Worm (Caenorhabditis elegans) whole organism, midembryonic: ENCODE measurements around the gene frpr-10.

ENCODE experiments used
- T22C8.4 ChIP-seq: fragments of 200-800 bp; sonication (Bioruptor generic); IDR thresholded peaks from 2 replicates; pipeline ENCODE4 v1.3.6; 2022; ENCODE audit warnings: missing genetic modification characterization, missing compliant biosample characterization
- flt-1 ChIP-seq: fragments of 200-800 bp; sonication (Bioruptor generic); IDR thresholded peaks from 2 replicates; pipeline ENCODE4 v1.3.6; 2022; ENCODE audit warnings: missing genetic modification characterization, missing compliant biosample characterization
- ref-1 ChIP-seq: fragments of 200-800 bp; sonication (Bioruptor generic); conservative IDR thresholded peaks from 2 replicates; pipeline ENCODE4 v1.3.6; 2022; ENCODE audit warnings: missing genetic modification reagents, missing genetic modification characterization, missing compliant biosample characterization
- tab-1 ChIP-seq: fragments of 200-800 bp; sonication (Bioruptor generic); IDR thresholded peaks from 2 replicates; pipeline ENCODE4 v1.3.6; 2022; ENCODE audit warnings: missing genetic modification characterization, missing compliant biosample characterization
- ztf-29 ChIP-seq: fragments of 200-800 bp; sonication (Bioruptor generic); IDR thresholded peaks from 2 replicates; pipeline ENCODE4 v1.3.6; 2022; ENCODE audit warnings: missing genetic modification reagents, missing genetic modification characterization, missing compliant biosample characterization

DNA sequence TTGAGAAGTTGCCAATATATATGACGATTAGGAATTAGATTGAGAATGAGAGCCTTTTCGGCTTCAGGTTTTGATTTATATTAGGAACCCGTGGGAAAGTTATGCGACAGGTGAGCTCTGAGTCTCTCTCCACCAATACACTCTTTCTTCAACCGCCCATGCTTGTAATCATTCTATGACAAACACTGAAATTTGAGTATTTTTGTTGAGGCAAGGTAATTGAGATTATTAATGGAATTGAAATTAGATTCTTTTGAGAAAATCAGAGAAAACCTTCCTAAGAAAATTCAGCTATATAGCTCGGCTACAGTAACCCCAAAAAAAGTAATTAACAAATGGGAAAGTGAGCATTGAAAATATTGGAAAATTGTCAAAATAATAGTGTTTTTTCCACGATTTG, 1.8 kb upstream of the frpr-10 start, which contains the start of gene ceh-19:
- no peak for TF ChIP-seq tab-1 (GFP tag; lab: Robert Waterston, UW)
- TF ChIP-seq ref-1 (GFP tag; lab: Robert Waterston, UW) = no peak
- TF ChIP-seq flt-1 (GFP tag; lab: Robert Waterston, UW) = no peak
- TF ChIP-seq T22C8.4 (GFP tag; lab: Robert Waterston, UW) = no peak
- no peak for TF ChIP-seq ztf-29
